Worm (Caenorhabditis elegans) whole organism, L1 larva: ENCODE results near the gene ZK643.5.

ENCODE experiments used
- ceh-82 ChIP-seq, 3 experiments: fragments of 150-350 bp in 1 of 3; sonication (generic microtip) in 2 of 3; optimal IDR thresholded peaks; 2 replicates each; lab custom pipeline; 2014 to 2017; ENCODE audit warnings: missing biosample characterization in 3 of 3, missing genetic modification characterization in 3 of 3
- ets-5 ChIP-seq: fragments of 200-800 bp; sonication (Bioruptor generic); IDR thresholded peaks from 2 replicates; pipeline ENCODE4 v1.3.6; 2022; ENCODE audit warnings: missing genetic modification characterization, missing compliant biosample characterization
- unc-62 ChIP-seq: fragments of 150-350 bp; optimal IDR thresholded peaks from 2 replicates; lab custom pipeline; 2014; ENCODE audit warnings: missing biosample characterization, missing genetic modification reagents, missing genetic modification characterization

- TF ChIP-seq ceh-82 (tag; optimal IDR thresholded peaks at IDR 0.05; lab: Kevin White, UChicago) (no peak), ets-5 (no peak), unc-62 (GFP tag; lab: Kevin White, UChicago) (no peak)
Measured at ce11 chrIII:8911598-8912194, 44.3 kb downstream of the ZK643.5 start, which contains the start of gene tpk-1.
